Worm (Caenorhabditis elegans) whole organism, mixed stage, embryonic: ENCODE results near the gene M03B6.5.

Experiments
- M03D4.4 ChIP-seq: sonication (generic microtip); optimal IDR thresholded peaks from 2 replicates; lab custom pipeline; 2017; ENCODE audit warnings: mild to moderate bottlenecking, missing genetic modification characterization, missing compliant biosample characterization
- bed-3 ChIP-seq: fragments of 200-800 bp; sonication (Bioruptor generic); optimal IDR thresholded peaks from 3 replicates; lab custom pipeline; 2018; ENCODE audit warnings: mild to moderate bottlenecking, missing genetic modification characterization, moderate library complexity, missing compliant biosample characterization
- blmp-1 ChIP-seq: fragments of 150-350 bp; optimal IDR thresholded peaks from 2 replicates; lab custom pipeline; 2014; ENCODE audit warnings: missing biosample characterization, missing genetic modification characterization
- ceh-39 ChIP-seq: fragments of 150-350 bp; optimal IDR thresholded peaks from 2 replicates; lab custom pipeline; 2014; ENCODE audit warnings: missing biosample characterization, missing genetic modification characterization
- ceh-83 ChIP-seq: fragments of 200-800 bp; sonication (Bioruptor generic); optimal IDR thresholded peaks from 2 replicates; lab custom pipeline; 2018; ENCODE audit warnings: mild to moderate bottlenecking, missing genetic modification characterization, missing compliant biosample characterization
- ces-1 ChIP-seq: fragments of 150-350 bp; optimal IDR thresholded peaks from 2 replicates; lab custom pipeline; 2014; ENCODE audit warnings: missing biosample characterization, missing genetic modification reagents, missing genetic modification characterization
- cnd-1 ChIP-seq: fragments of 200-800 bp; sonication (Bioruptor generic); optimal IDR thresholded peaks from 2 replicates; lab custom pipeline; 2018; ENCODE audit warnings: mild to moderate bottlenecking, missing genetic modification characterization, missing compliant biosample characterization
- drap-1 ChIP-seq: fragments of 200-800 bp; sonication (Bioruptor generic); optimal IDR thresholded peaks from 3 replicates; lab custom pipeline; 2018; ENCODE audit warnings: mild to moderate bottlenecking, missing genetic modification characterization, missing compliant biosample characterization
- elt-1 ChIP-seq: sonication (generic microtip); optimal IDR thresholded peaks from 2 replicates; lab custom pipeline; 2017; ENCODE audit warnings: missing genetic modification characterization, mild to moderate bottlenecking, missing compliant biosample characterization, antibody characterized with exemption, moderate library complexity, borderline replicate concordance; ENCODE audit not compliant: insufficient read depth
- elt-3 ChIP-seq: fragments of 150-350 bp; optimal IDR thresholded peaks from 2 replicates; lab custom pipeline; 2014; ENCODE audit warnings: missing biosample characterization, missing genetic modification characterization
- flh-1 ChIP-seq: fragments of 200-800 bp; sonication (Bioruptor generic); optimal IDR thresholded peaks from 2 replicates; lab custom pipeline; 2018; ENCODE audit warnings: mild to moderate bottlenecking, missing genetic modification characterization, moderate library complexity, missing compliant biosample characterization
- hlh-1 ChIP-seq: fragments of 150-350 bp; optimal IDR thresholded peaks from 2 replicates; lab custom pipeline; 2014; ENCODE audit warnings: missing biosample characterization, missing genetic modification reagents, missing genetic modification characterization
- lin-13 ChIP-seq: fragments of 150-350 bp; optimal IDR thresholded peaks from 2 replicates; lab custom pipeline; 2014; ENCODE audit warnings: missing biosample characterization, missing genetic modification characterization
- lin-32 ChIP-seq: fragments of 200-800 bp; sonication (Bioruptor generic); optimal IDR thresholded peaks from 2 replicates; lab custom pipeline; 2018; ENCODE audit warnings: mild to moderate bottlenecking, missing genetic modification characterization, missing compliant biosample characterization
- mab-5 ChIP-seq: fragments of 150-350 bp; optimal IDR thresholded peaks from 2 replicates; lab custom pipeline; 2014; ENCODE audit warnings: missing biosample characterization, missing genetic modification characterization
- mep-1 ChIP-seq: fragments of 150-350 bp; optimal IDR thresholded peaks from 2 replicates; lab custom pipeline; 2017; ENCODE audit warnings: missing biosample characterization, missing genetic modification reagents, missing genetic modification characterization, inconsistent platforms
- mls-2 ChIP-seq: sonication (generic microtip); optimal IDR thresholded peaks from 2 replicates; lab custom pipeline; 2016; ENCODE audit warnings: mild to moderate bottlenecking, missing genetic modification characterization, moderate library complexity, missing compliant biosample characterization
- nhr-12 ChIP-seq: fragments of 150-350 bp; optimal IDR thresholded peaks from 2 replicates; lab custom pipeline; 2014; ENCODE audit warnings: missing biosample characterization, missing genetic modification characterization
- nhr-2 ChIP-seq: fragments of 150-350 bp; optimal IDR thresholded peaks from 2 replicates; lab custom pipeline; 2014; ENCODE audit warnings: missing biosample characterization, missing genetic modification characterization
- nhr-28 ChIP-seq: fragments of 150-350 bp; optimal IDR thresholded peaks from 2 replicates; lab custom pipeline; 2014; ENCODE audit warnings: missing biosample characterization, missing genetic modification characterization
- pha-4 ChIP-seq: fragments of 150-350 bp; optimal IDR thresholded peaks from 2 replicates; lab custom pipeline; 2018; ENCODE audit warnings: missing biosample characterization, missing genetic modification reagents, missing genetic modification characterization
- sem-2 ChIP-seq: fragments of 200-800 bp; sonication (Bioruptor generic); optimal IDR thresholded peaks from 2 replicates; lab custom pipeline; 2018; ENCODE audit warnings: mild to moderate bottlenecking, missing genetic modification characterization, missing compliant biosample characterization
- snpc-4 ChIP-seq: fragments of 150-350 bp; optimal IDR thresholded peaks from 2 replicates; lab custom pipeline; 2014; ENCODE audit warnings: missing biosample characterization, missing genetic modification characterization
- sptf-1 ChIP-seq: sonication (generic microtip); optimal IDR thresholded peaks from 2 replicates; lab custom pipeline; 2017; ENCODE audit warnings: mild to moderate bottlenecking, missing genetic modification characterization, moderate library complexity, missing compliant biosample characterization
- tbx-8 ChIP-seq: fragments of 200-800 bp; sonication (Bioruptor generic); optimal IDR thresholded peaks from 2 replicates; lab custom pipeline; 2018; ENCODE audit warnings: mild to moderate bottlenecking, missing genetic modification characterization, moderate library complexity, missing compliant biosample characterization
- unc-120 ChIP-seq: sonication (generic microtip); optimal IDR thresholded peaks from 2 replicates; lab custom pipeline; 2017; ENCODE audit warnings: missing genetic modification characterization, missing compliant biosample characterization; ENCODE audit not compliant: poor library complexity, severe bottlenecking
- unc-39 ChIP-seq: fragments of 150-350 bp; optimal IDR thresholded peaks from 2 replicates; lab custom pipeline; 2014; ENCODE audit warnings: missing biosample characterization, missing genetic modification characterization
- unc-62 ChIP-seq: fragments of 150-350 bp; optimal IDR thresholded peaks from 2 replicates; lab custom pipeline; 2014; ENCODE audit warnings: missing biosample characterization, missing genetic modification reagents, missing genetic modification characterization
- zip-8 ChIP-seq: fragments of 150-350 bp; optimal IDR thresholded peaks from 2 replicates; lab custom pipeline; 2014; ENCODE audit warnings: missing biosample characterization, missing genetic modification characterization
- ztf-11 ChIP-seq: fragments of 150-350 bp; optimal IDR thresholded peaks from 2 replicates; lab custom pipeline; 2014; ENCODE audit warnings: missing biosample characterization, missing genetic modification characterization

Gene M03B6.5

DNA sequence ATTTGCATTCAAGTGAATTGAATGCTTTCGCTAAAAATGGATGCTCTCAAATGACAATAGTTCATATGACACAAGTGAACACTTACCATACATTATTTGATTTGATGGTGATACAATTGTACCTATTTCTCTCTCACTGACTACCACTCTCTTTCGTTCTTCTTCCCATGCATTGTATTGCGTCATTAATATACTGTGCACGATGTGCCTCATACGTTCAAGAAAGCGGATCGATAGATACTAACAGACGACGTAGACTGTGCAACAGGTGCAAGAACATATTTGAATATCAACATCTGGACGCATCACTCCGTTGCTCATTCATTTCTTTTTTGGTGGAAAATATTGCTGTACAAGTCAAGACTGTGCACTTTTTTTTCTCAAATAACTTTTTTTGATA, 14.9 kb downstream of the M03B6.5 start, which contains the start of gene M03B6.4:
Gene M03B6.4, plus strand, starts transcription at position 149 of the 400 bp plus-strand sequence.
- TF ChIP-seq cnd-1 (tag; lab: Kevin White, UChicago) (peak; percentile 10), nhr-2 (tag; lab: Kevin White, UChicago) (peak; percentile 33), ceh-39 (tag; lab: Kevin White, UChicago) (peak; percentile 82), zip-8 (peak; percentile 93), elt-3 (no peak)

DNA sequence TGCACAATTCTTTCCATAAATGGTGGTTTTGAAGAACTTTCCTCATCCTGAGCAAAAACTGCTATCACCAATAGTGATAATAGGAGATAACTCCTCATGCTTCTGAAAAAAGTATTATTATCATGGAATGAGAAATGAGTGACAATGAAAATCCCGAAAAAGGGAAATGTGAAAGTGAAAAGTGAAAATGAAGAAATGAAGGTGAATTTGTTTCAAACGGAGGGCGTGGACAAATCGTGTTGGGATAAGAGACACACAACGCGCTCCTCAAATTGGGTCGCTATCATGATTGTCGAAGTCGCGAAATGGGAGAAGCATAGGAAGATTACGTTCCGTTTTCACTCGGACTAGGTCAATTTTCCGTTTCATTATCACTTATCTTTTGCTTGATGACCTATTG, 20.4 kb downstream of the M03B6.5 start, which contains the start of gene M03B6.3:
Gene M03B6.3, minus strand, starts transcription at position 102 of the 400 bp plus-strand sequence.
- TF ChIP-seq blmp-1 (tag; lab: Kevin White, UChicago) (peak; percentile 83), lin-32 (GFP tag; lab: Kevin White, UChicago) (no peak), mls-2 (tag; lab: Kevin White, UChicago) (no peak)

DNA sequence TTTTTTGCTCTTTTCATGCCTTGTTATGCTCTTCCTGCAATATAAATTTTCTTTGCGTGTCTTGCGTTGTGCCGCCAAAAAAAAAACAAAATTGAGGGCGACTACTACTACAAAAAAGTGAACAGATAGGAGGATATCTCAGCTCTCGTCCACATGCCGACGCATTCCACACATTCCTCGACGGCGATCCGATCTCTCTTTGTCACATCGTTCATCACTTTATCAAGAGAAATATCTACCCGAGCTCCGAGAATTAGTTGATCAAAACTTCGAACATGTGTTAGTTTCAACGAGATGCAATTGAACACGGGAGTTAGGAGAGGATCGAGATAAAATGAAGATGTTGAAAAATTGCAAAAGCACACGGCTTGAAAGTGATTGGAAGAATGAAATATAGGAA, 27.3 kb downstream of the M03B6.5 start:
- TF ChIP-seq elt-3 (no peak), ces-1 (GFP tag; lab: Kevin White, UChicago) (no peak), unc-62 (GFP tag; lab: Kevin White, UChicago) (peak; percentile 58), ceh-39 (tag; lab: Kevin White, UChicago) (no peak)

- peak; percentile 90 for TF ChIP-seq unc-62 (GFP tag; lab: Kevin White, UChicago)
- TF ChIP-seq pha-4 (tag; lab: Kevin White, UChicago), result no peak
- peak; percentile 98 for TF ChIP-seq hlh-1 (tag; lab: Kevin White, UChicago)
- TF ChIP-seq sptf-1 (tag; lab: Kevin White, UChicago), result peak; percentile 9
- TF ChIP-seq unc-120 (tag; lab: Kevin White, UChicago), result peak; percentile 88
These were observed 29.7 kb downstream of the M03B6.5 start for ce11 chrX:13873324-13873933.

DNA sequence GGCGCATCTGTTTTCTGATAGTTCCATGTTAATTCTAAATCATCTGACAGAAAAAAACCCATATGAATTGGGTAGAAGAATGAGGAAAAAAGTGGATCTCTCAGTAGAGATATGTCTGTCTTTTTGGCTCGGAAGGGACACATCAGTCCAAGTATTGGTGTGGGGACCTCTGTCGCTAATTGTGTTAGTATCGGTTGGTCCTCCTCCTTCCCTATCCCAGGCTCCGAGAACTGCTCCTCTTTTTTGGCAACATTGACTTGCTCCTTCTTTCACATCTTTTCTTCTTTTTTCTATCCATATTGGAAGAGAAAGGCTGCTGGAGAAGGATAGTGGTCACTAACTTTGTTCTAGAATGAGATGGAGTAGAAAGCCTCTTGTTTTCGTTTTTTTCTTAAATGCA, 32.1 kb downstream of the M03B6.5 start:
- TF ChIP-seq nhr-12 (tag; lab: Kevin White, UChicago), result no peak
- TF ChIP-seq drap-1 (GFP tag; lab: Kevin White, UChicago), result no peak
- no peak for TF ChIP-seq bed-3 (GFP tag; lab: Kevin White, UChicago)
- peak; percentile 87 for TF ChIP-seq ces-1 (GFP tag; lab: Kevin White, UChicago)
- no peak for TF ChIP-seq sptf-1 (tag; lab: Kevin White, UChicago)
- no peak for TF ChIP-seq unc-62 (GFP tag; lab: Kevin White, UChicago)

DNA sequence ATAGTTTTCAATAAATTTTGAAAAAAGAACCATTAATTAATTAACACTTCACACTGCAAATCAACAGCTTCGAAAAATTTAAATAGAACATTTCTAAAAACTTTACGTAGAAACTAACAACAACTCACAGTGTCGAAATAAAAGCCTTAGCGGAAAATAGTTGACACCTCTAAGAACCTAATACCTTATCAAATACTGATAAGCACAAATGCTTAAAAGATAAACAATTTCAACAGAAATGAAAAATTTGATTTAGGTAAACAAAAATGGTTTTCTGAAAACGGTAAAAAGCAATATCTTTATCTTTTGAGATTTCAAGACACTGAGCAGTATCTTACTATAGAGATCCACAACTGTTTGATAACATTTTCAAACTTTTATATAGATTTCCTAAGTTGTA, 33.1 kb downstream of the M03B6.5 start:
- TF ChIP-seq mls-2 (tag; lab: Kevin White, UChicago), result no peak
- TF ChIP-seq snpc-4 (tag; lab: Kevin White, UChicago), result no peak
- TF ChIP-seq unc-39, result no peak
- no peak for TF ChIP-seq mab-5
- TF ChIP-seq blmp-1 (tag; lab: Kevin White, UChicago), result no peak
- no peak for TF ChIP-seq ceh-83
- TF ChIP-seq lin-32 (GFP tag; lab: Kevin White, UChicago), result no peak
- no peak for TF ChIP-seq ces-1 (GFP tag; lab: Kevin White, UChicago)

DNA sequence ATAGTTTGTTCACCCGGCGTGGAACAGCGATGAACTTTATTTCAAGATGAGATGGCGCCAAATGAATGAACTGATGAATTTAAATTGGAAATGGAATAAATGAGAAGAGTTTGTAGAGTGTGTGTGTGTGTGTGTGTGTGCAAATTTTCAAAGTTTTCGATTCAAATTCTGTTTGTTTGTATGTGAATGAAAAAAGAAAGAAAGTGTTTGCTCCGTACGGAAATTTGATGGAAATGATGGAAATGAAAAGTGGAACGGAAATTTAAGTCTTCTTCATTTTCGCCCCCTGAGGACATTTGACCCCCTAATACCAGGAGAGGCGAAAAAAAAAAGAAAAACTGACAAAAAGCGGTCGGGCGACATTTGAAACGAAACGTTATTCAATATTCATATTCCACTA, 34.3 kb downstream of the M03B6.5 start:
- TF ChIP-seq snpc-4 (tag; lab: Kevin White, UChicago) (no peak), blmp-1 (tag; lab: Kevin White, UChicago) (no peak), unc-39 (no peak), tbx-8 (GFP tag; lab: Kevin White, UChicago) (no peak), nhr-12 (tag; lab: Kevin White, UChicago) (no peak), bed-3 (GFP tag; lab: Kevin White, UChicago) (no peak), zip-8 (no peak), unc-62 (GFP tag; lab: Kevin White, UChicago) (no peak), mls-2 (tag; lab: Kevin White, UChicago) (no peak), drap-1 (GFP tag; lab: Kevin White, UChicago) (no peak)

- TF ChIP-seq zip-8 (no peak), hlh-1 (tag; lab: Kevin White, UChicago) (peak; percentile 20), nhr-2 (tag; lab: Kevin White, UChicago) (no peak), ces-1 (GFP tag; lab: Kevin White, UChicago) (peak; percentile 92), M03D4.4 (tag; lab: Kevin White, UChicago) (no peak), nhr-28 (no peak), mep-1 (tag; lab: Kevin White, UChicago) (no peak), pha-4 (tag; lab: Kevin White, UChicago) (no peak), cnd-1 (tag; lab: Kevin White, UChicago) (peak; percentile 59), elt-1 (tag; lab: Kevin White, UChicago) (peak; percentile 24), sem-2 (GFP tag; lab: Kevin White, UChicago) (no peak), unc-62 (GFP tag; lab: Kevin White, UChicago) (no peak), ztf-11 (tag; lab: Kevin White, UChicago) (no peak), mab-5 (no peak), lin-32 (GFP tag; lab: Kevin White, UChicago) (peak; percentile 68), flh-1 (GFP tag; lab: Kevin White, UChicago) (no peak), elt-3 (no peak), snpc-4 (tag; lab: Kevin White, UChicago) (no peak), unc-120 (tag; lab: Kevin White, UChicago) (no peak), lin-13 (no peak)
These were observed 38.1 kb downstream of the M03B6.5 start for ce11 chrX:13881760-13882369.
